Worm (Caenorhabditis elegans): Measurements from ENCODE around the gene ZK813.4.
A peak's percentile ranks its signal among the peaks of the same experiment; 100 is the strongest.

Gene ZK813.4

DNA sequence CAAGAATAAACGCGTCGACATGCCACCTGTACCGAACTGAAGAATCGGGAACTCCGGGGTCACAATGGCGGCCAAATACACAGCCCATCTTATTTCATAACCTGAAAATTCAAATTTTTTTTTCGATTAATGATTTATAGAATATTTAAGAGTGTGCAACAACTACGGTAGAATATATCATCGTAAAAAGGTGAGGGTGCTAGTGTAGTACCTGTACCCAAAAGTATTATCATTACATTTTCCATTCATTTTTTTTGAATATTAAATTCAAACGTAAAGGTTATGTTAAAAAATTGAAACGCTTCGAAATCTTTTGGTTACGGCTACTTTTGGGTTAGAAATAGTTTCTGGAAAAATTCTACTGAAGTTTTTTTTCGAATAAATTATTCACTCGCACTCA lies at the start of gene ZK813.4:
Gene ZK813.4 (minus strand): TSS at position 101 of the 400 bp plus-strand sequence.
- TF ChIP-seq ztf-11 (tag; optimal IDR thresholded peaks at IDR 0.05) (no peak), ham-2 (GFP tag; optimal IDR thresholded peaks at IDR 0.05) (no peak), drap-1 (GFP tag; optimal IDR thresholded peaks at IDR 0.05) (no peak), lin-32 (GFP tag; optimal IDR thresholded peaks at IDR 0.05) (no peak), nhr-237 (tag; optimal IDR thresholded peaks at IDR 0.05) (no peak), hlh-1 (tag; optimal IDR thresholded peaks at IDR 0.05) (no peak), nhr-2 (tag; optimal IDR thresholded peaks at IDR 0.05) (no peak), mab-5 (tag; optimal IDR thresholded peaks at IDR 0.05) (no peak)

DNA sequence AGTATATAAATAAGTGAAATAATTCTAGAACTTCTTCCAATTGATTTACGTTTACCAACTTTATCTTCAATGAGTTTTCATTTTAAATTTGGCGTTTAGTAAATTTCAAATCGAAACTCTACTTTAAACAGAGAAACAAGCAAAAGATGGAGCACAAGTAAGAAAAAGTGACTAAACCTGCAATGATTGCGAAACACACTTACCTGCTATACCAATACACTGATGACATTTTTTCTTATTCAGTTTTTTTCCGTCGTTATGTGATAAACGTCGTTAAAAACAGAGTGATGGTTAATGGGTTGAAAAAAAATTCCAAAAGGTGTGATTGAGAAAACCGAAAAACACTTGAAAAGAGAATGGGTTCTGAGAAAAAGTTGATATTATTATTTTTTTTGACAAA lies 43.9 kb upstream of the ZK813.4 start:
- TF ChIP-seq flh-1 (GFP tag; optimal IDR thresholded peaks at IDR 0.05) (no peak), ceh-83 (GFP tag; optimal IDR thresholded peaks at IDR 0.05) (no peak), sptf-1 (tag; optimal IDR thresholded peaks at IDR 0.05) (no peak), tbx-8 (GFP tag; optimal IDR thresholded peaks at IDR 0.05) (no peak), lin-13 (tag; optimal IDR thresholded peaks at IDR 0.05) (no peak), M03D4.4 (tag; optimal IDR thresholded peaks at IDR 0.05) (no peak), unc-120 (tag; optimal IDR thresholded peaks at IDR 0.05; ENCODE audit: poor library complexity, severe bottlenecking) (no peak), cnd-1 (tag; optimal IDR thresholded peaks at IDR 0.05) (no peak), elt-3 (tag; optimal IDR thresholded peaks at IDR 0.05) (no peak), mep-1 (tag; optimal IDR thresholded peaks at IDR 0.05) (no peak)

DNA sequence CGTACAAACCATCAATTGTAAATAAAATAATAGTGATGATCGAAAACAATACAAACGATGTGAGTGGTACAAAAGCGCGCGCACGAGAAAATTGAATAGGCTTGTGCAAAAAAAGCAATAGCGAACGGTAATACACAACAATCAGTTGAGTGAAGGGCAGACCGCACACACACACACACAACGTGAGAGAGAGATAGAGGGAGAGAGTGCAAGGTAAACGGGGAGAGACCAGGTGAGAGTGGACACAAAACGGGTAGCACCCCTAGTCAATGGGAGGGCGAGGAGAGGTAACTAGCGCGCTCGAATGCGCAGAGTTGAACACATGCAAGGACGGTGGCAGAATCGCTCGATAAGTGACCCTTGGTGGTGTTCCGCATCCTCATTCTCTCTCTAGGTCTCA lies 42.3 kb upstream of the ZK813.4 start:
- TF ChIP-seq nhr-2 (tag; optimal IDR thresholded peaks at IDR 0.05): peak; percentile 91
- no peak for TF ChIP-seq zip-8 (tag; optimal IDR thresholded peaks at IDR 0.05)
- TF ChIP-seq M03D4.4 (tag; optimal IDR thresholded peaks at IDR 0.05): peak; percentile 2
- peak; percentile 44 for TF ChIP-seq lin-13 (tag; optimal IDR thresholded peaks at IDR 0.05)
- no peak for TF ChIP-seq elt-3 (tag; optimal IDR thresholded peaks at IDR 0.05)
- peak; percentile 42 for TF ChIP-seq hlh-1 (tag; optimal IDR thresholded peaks at IDR 0.05)
- no peak for TF ChIP-seq snpc-4 (tag; optimal IDR thresholded peaks at IDR 0.05)
- no peak for TF ChIP-seq unc-39 (tag; optimal IDR thresholded peaks at IDR 0.05)
- peak; percentile 57 for TF ChIP-seq unc-120 (tag; optimal IDR thresholded peaks at IDR 0.05; ENCODE audit: poor library complexity, severe bottlenecking)
- TF ChIP-seq pha-4 (tag; optimal IDR thresholded peaks at IDR 0.05): peak; percentile 78
- no peak for TF ChIP-seq mls-2 (tag; optimal IDR thresholded peaks at IDR 0.05)
- no peak for TF ChIP-seq ceh-39 (tag; optimal IDR thresholded peaks at IDR 0.05)
- no peak for TF ChIP-seq lin-32 (GFP tag; optimal IDR thresholded peaks at IDR 0.05)
- no peak for TF ChIP-seq sem-2 (GFP tag; optimal IDR thresholded peaks at IDR 0.05)
- no peak for TF ChIP-seq nhr-76 (tag; optimal IDR thresholded peaks at IDR 0.05)
- peak; percentile 21 for TF ChIP-seq ceh-43 (GFP tag; optimal IDR thresholded peaks at IDR 0.05)
- no peak for TF ChIP-seq ceh-83 (GFP tag; optimal IDR thresholded peaks at IDR 0.05)
- no peak for TF ChIP-seq blmp-1 (tag; optimal IDR thresholded peaks at IDR 0.05)
- no peak for TF ChIP-seq nhr-237 (tag; optimal IDR thresholded peaks at IDR 0.05)
- TF ChIP-seq ham-2 (GFP tag; optimal IDR thresholded peaks at IDR 0.05): peak; percentile 94
- peak; percentile 38 for TF ChIP-seq ztf-11 (tag; optimal IDR thresholded peaks at IDR 0.05)
- peak; percentile 68 for TF ChIP-seq cnd-1 (tag; optimal IDR thresholded peaks at IDR 0.05)
- TF ChIP-seq mab-5 (tag; optimal IDR thresholded peaks at IDR 0.05): no peak
- TF ChIP-seq tbx-8 (GFP tag; optimal IDR thresholded peaks at IDR 0.05): no peak
- TF ChIP-seq lsy-2 (tag; optimal IDR thresholded peaks at IDR 0.05): peak; percentile 31
- peak; percentile 28 for TF ChIP-seq mep-1 (tag; optimal IDR thresholded peaks at IDR 0.05)
- no peak for TF ChIP-seq flh-1 (GFP tag; optimal IDR thresholded peaks at IDR 0.05)
- peak; percentile 65 for TF ChIP-seq sptf-1 (tag; optimal IDR thresholded peaks at IDR 0.05)
- no peak for TF ChIP-seq nhr-28 (tag; optimal IDR thresholded peaks at IDR 0.05)
- TF ChIP-seq elt-1 (tag; optimal IDR thresholded peaks at IDR 0.05; ENCODE audit: borderline replicate concordance, insufficient read depth): peak; percentile 57
- TF ChIP-seq drap-1 (GFP tag; optimal IDR thresholded peaks at IDR 0.05): peak; percentile 49
- no peak for TF ChIP-seq nhr-12 (tag; optimal IDR thresholded peaks at IDR 0.05)
- TF ChIP-seq ces-1 (GFP tag; optimal IDR thresholded peaks at IDR 0.05): no peak
- no peak for TF ChIP-seq unc-62 (GFP tag; optimal IDR thresholded peaks at IDR 0.05)
- no peak for TF ChIP-seq bed-3 (GFP tag; optimal IDR thresholded peaks at IDR 0.05)

DNA sequence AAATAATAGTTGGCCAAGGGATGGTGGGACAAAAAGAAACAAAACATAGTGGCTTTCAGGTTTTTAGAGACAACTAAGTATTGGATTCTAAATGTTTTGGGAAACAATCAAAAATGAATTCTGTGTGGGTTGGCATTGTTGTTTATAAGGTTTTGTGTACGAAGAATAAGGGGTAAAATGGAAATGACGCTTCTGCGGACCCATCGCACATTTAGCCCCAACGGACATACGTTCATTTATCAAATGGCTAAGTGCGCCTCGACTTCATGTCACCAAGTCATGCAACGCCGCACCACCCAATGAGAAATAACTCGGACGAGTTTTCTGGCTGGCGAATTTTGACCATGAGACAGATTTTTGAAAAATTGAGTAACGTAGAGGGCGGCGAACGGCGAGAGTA lies 40.4 kb upstream of the ZK813.4 start:
- TF ChIP-seq snpc-4 (tag; optimal IDR thresholded peaks at IDR 0.05): no peak
- no peak for TF ChIP-seq sem-2 (GFP tag; optimal IDR thresholded peaks at IDR 0.05)
- no peak for TF ChIP-seq elt-1 (tag; optimal IDR thresholded peaks at IDR 0.05; ENCODE audit: borderline replicate concordance, insufficient read depth)
- no peak for TF ChIP-seq bed-3 (GFP tag; optimal IDR thresholded peaks at IDR 0.05)
- TF ChIP-seq mab-5 (tag; optimal IDR thresholded peaks at IDR 0.05): no peak
- TF ChIP-seq mls-2 (tag; optimal IDR thresholded peaks at IDR 0.05): no peak
- TF ChIP-seq lin-32 (GFP tag; optimal IDR thresholded peaks at IDR 0.05): no peak
- TF ChIP-seq blmp-1 (tag; optimal IDR thresholded peaks at IDR 0.05): no peak
- TF ChIP-seq ces-1 (GFP tag; optimal IDR thresholded peaks at IDR 0.05): no peak
- no peak for TF ChIP-seq nhr-12 (tag; optimal IDR thresholded peaks at IDR 0.05)
